Worm (Caenorhabditis elegans): Measurements from ENCODE around the gene cept-2.

DNA sequence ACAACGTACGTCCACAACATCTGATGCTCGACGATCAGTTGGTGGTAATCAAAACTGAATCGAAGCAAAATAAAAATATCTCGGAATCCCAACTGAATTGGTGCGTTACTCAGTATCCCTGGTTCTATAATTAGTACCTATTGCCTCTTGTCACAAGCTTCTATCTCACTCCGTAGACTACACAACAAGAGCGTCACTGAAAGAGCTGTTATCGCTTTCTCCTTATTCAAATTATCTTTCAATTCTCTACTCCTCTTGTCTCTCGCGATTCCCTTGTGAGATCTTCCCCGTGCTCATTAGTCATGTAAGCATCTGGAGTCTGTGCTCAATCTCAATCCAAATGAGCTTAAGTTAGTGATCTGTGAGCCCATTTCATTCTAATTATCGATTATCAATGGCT is 10.9 kb upstream of the cept-2 start, which contains the start of gene srm-6:
- TF ChIP-seq B0019.2 (GFP tag; conservative IDR thresholded peaks at IDR 0.05), result no peak
- no peak for TF ChIP-seq sea-2 (GFP tag; IDR thresholded peaks at IDR 0.05)
